Worm (Caenorhabditis elegans) whole organism, L1 larva: ENCODE measurements around the gene rpl-22.

Experiments
- ceh-88 ChIP-seq: fragments of 200-800 bp; sonication (Bioruptor generic); IDR thresholded peaks from 2 replicates; pipeline ENCODE4 v1.3.6; 2022; ENCODE audit warnings: missing genetic modification characterization, missing compliant biosample characterization
- elt-2 ChIP-seq: sonication (generic microtip); optimal IDR thresholded peaks from 2 replicates; lab custom pipeline; 2016; ENCODE audit warnings: missing genetic modification characterization, mild to moderate bottlenecking, inconsistent platforms, missing compliant biosample characterization, missing genetic modification reagents
- lin-14 ChIP-seq: fragments of 200-800 bp; sonication (Bioruptor generic); optimal IDR thresholded peaks from 2 replicates; lab custom pipeline; 2018; ENCODE audit warnings: mild to moderate bottlenecking, missing genetic modification characterization, moderate library complexity, missing compliant biosample characterization
- snpc-4 ChIP-seq: fragments of 150-350 bp; optimal IDR thresholded peaks from 2 replicates; lab custom pipeline; 2014; ENCODE audit warnings: missing biosample characterization, missing genetic modification characterization
- ztf-4 ChIP-seq: fragments of 150-350 bp; optimal IDR thresholded peaks from 2 replicates; lab custom pipeline; 2014; ENCODE audit warnings: missing biosample characterization, missing genetic modification characterization

DNA sequence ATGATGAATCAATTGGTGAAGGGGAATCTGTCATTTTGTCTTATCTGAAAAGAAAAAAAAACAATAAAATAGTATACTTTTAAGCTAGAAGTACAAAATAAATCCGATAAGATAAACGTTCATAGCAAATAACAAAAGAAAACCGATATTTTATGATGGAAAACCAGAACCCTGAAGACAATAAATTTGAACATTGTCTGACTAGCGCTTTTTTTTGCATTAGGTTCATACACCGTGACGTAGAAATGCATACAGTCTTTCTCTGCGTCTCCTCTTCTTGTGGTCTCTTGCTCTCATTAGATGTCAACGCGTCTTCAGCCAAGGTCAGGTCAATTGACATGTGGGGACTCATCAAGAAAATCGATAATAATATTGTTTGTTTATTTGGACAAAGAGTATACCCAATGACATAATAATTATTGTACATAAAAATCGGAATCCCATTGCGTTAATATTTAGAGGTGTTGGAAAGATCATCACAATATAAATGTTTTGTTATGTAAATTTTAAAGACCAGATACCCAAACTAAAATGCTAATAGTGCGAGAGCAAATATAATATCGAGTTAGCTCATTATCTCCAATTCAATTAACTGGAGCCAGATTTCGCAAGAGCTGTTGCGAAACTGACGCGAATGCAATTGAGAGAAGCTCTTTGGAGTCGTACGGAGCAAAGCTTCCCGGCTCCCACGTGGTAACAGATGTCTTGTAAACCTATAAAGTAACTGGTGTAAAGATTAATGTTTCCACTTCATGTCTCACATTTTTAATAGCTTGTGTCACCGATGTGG lies 25.9 kb downstream of the rpl-22 start, which contains the start of gene dsh-2:
- TF ChIP-seq snpc-4 (tag; lab: Kevin White, UChicago), result no peak
- peak; percentile 21 for TF ChIP-seq ztf-4
- peak; percentile 64 for TF ChIP-seq lin-14 (GFP tag; lab: Kevin White, UChicago)
- TF ChIP-seq ceh-88 (GFP tag; lab: Robert Waterston, UW), result no peak
- peak; percentile 84 for TF ChIP-seq elt-2
